Fruit fly (Drosophila melanogaster) whole organism, embryonic: ENCODE results near the gene CG13471.

ENCODE experiments used
- BEAF-32 ChIP-seq: fragments of 200-800 bp; sonication (Bioruptor generic); optimal IDR thresholded peaks from 3 replicates; lab custom pipeline; 2017; ENCODE audit warnings: missing biosample characterization, missing genetic modification characterization, mild to moderate bottlenecking, moderate library complexity, missing genetic modification reagents
- Bteb2 ChIP-seq: fragments of 200-800 bp; sonication (Bioruptor generic); optimal IDR thresholded peaks from 2 replicates; lab custom pipeline; 2016; ENCODE audit warnings: missing biosample characterization, missing genetic modification characterization
- CG10274 ChIP-seq: fragments of 200-800 bp; sonication (Bioruptor generic); optimal IDR thresholded peaks from 3 replicates; lab custom pipeline; 2017; ENCODE audit warnings: missing biosample characterization, mild to moderate bottlenecking, missing genetic modification characterization
- CG10431 ChIP-seq: fragments of 200-800 bp; sonication (Bioruptor generic); optimal IDR thresholded peaks from 3 replicates; lab custom pipeline; 2018; ENCODE audit warnings: missing biosample characterization, mild to moderate bottlenecking, missing genetic modification characterization
- CG10565 ChIP-seq: fragments of 200-800 bp; sonication (Bioruptor generic); optimal IDR thresholded peaks from 3 replicates; lab custom pipeline; 2016; ENCODE audit warnings: missing biosample characterization, mild to moderate bottlenecking, missing genetic modification characterization
- CG10979 ChIP-seq: fragments of 200-800 bp; sonication (Bioruptor generic); optimal IDR thresholded peaks from 2 replicates; lab custom pipeline; 2018; ENCODE audit warnings: missing biosample characterization, mild to moderate bottlenecking, missing genetic modification characterization, moderate library complexity
- CG11695 ChIP-seq: fragments of 200-800 bp; sonication (Bioruptor generic); IDR thresholded peaks from 3 replicates; pipeline ENCODE4 v1.3.6; 2022; ENCODE audit warnings: missing biosample characterization, missing genetic modification characterization
- CG13624 ChIP-seq: fragments of 200-800 bp; sonication (Bioruptor generic); optimal IDR thresholded peaks from 2 replicates; lab custom pipeline; 2016; ENCODE audit warnings: missing biosample characterization, missing genetic modification characterization
- CG14710 ChIP-seq: fragments of 200-800 bp; sonication (Bioruptor generic); optimal IDR thresholded peaks from 3 replicates; lab custom pipeline; 2019; ENCODE audit warnings: missing biosample characterization, mild to moderate bottlenecking, missing genetic modification characterization, moderate library complexity
- CG16813 ChIP-seq: fragments of 200-800 bp; sonication (Bioruptor generic); IDR thresholded peaks from 3 replicates; pipeline ENCODE4 v1.3.6; 2022; ENCODE audit warnings: missing biosample characterization, missing genetic modification characterization; ENCODE audit not compliant: partially characterized antibody
- CG18619 ChIP-seq: fragments of 200-800 bp; sonication (Bioruptor generic); optimal IDR thresholded peaks from 3 replicates; lab custom pipeline; 2017; ENCODE audit warnings: missing biosample characterization, mild to moderate bottlenecking, missing genetic modification characterization
- CG2116 ChIP-seq: fragments of 200-800 bp; sonication (Bioruptor generic); optimal IDR thresholded peaks from 3 replicates; lab custom pipeline; 2018; ENCODE audit warnings: missing biosample characterization, mild to moderate bottlenecking, missing genetic modification characterization
- CG31365 ChIP-seq: fragments of 200-800 bp; sonication (Bioruptor generic); optimal IDR thresholded peaks from 2 replicates; lab custom pipeline; 2018; ENCODE audit warnings: missing biosample characterization, mild to moderate bottlenecking, missing genetic modification characterization
- CG3281 ChIP-seq: fragments of 200-800 bp; sonication (Bioruptor generic); optimal IDR thresholded peaks from 3 replicates; lab custom pipeline; 2017; ENCODE audit warnings: missing biosample characterization, mild to moderate bottlenecking, missing genetic modification characterization
- CG42726 ChIP-seq: fragments of 200-800 bp; sonication (Bioruptor generic); IDR thresholded peaks from 2 replicates; pipeline ENCODE4 v1.3.6; 2022; ENCODE audit warnings: missing biosample characterization, missing genetic modification characterization; ENCODE audit not compliant: partially characterized antibody
- CG4854 ChIP-seq: fragments of 200-800 bp; sonication (Bioruptor generic); optimal IDR thresholded peaks from 2 replicates; lab custom pipeline; 2016; ENCODE audit warnings: missing biosample characterization, missing genetic modification characterization, inconsistent platforms
- CG6654 ChIP-seq: fragments of 200-800 bp; sonication (Bioruptor generic); optimal IDR thresholded peaks from 2 replicates; lab custom pipeline; 2017; ENCODE audit warnings: missing biosample characterization, mild to moderate bottlenecking, missing genetic modification characterization
- CG6765 ChIP-seq: fragments of 200-800 bp; sonication (Bioruptor generic); optimal IDR thresholded peaks from 3 replicates; lab custom pipeline; 2017; ENCODE audit warnings: missing biosample characterization, mild to moderate bottlenecking, missing genetic modification characterization
- CG7963 ChIP-seq: fragments of 200-800 bp; sonication (Bioruptor generic); IDR thresholded peaks from 3 replicates; pipeline ENCODE4 v1.3.6; 2022; ENCODE audit warnings: missing biosample characterization, missing genetic modification characterization; ENCODE audit not compliant: partially characterized antibody
- CG7987 ChIP-seq: fragments of 200-800 bp; sonication (Bioruptor generic); optimal IDR thresholded peaks from 2 replicates; lab custom pipeline; 2018; ENCODE audit warnings: missing biosample characterization, mild to moderate bottlenecking, missing genetic modification characterization, moderate library complexity
- CG9817 ChIP-seq: fragments of 200-800 bp; sonication (Bioruptor generic); optimal IDR thresholded peaks from 2 replicates; lab custom pipeline; 2018; ENCODE audit warnings: missing biosample characterization, mild to moderate bottlenecking, missing genetic modification characterization, moderate library complexity
- Doc3 ChIP-seq: fragments of 200-800 bp; sonication (Bioruptor generic); IDR thresholded peaks from 3 replicates; pipeline ENCODE4 v1.3.6; 2022; ENCODE audit warnings: missing biosample characterization, missing genetic modification characterization; ENCODE audit not compliant: partially characterized antibody
- GATAe ChIP-seq: fragments of 200-800 bp; sonication (Bioruptor generic); conservative IDR thresholded peaks from 2 replicates; pipeline ENCODE4 v1.3.6; 2022; ENCODE audit warnings: missing biosample characterization, missing genetic modification characterization
- Gug ChIP-seq: fragments of 200-800 bp; sonication (Bioruptor generic); IDR thresholded peaks from 4 replicates; pipeline ENCODE4 v1.3.6; 2022; ENCODE audit warnings: missing biosample characterization, missing genetic modification characterization
- HHEX ChIP-seq: fragments of 200-800 bp; sonication (Bioruptor generic); optimal IDR thresholded peaks from 3 replicates; lab custom pipeline; 2017; ENCODE audit warnings: missing biosample characterization, mild to moderate bottlenecking, missing genetic modification characterization, missing genetic modification reagents
- HmgZ ChIP-seq: fragments of 200-800 bp; sonication (Bioruptor generic); optimal IDR thresholded peaks from 2 replicates; lab custom pipeline; 2018; ENCODE audit warnings: missing biosample characterization, mild to moderate bottlenecking, missing genetic modification characterization
- Hsf ChIP-seq: fragments of 200-800 bp; sonication (Bioruptor generic); optimal IDR thresholded peaks from 3 replicates; lab custom pipeline; 2016; ENCODE audit warnings: missing biosample characterization, missing genetic modification characterization
- MBD-R2 ChIP-seq: fragments of 200-800 bp; sonication (Bioruptor generic); IDR thresholded peaks from 2 replicates; pipeline ENCODE4 v1.3.6; 2022; ENCODE audit warnings: missing biosample characterization, missing genetic modification characterization
- NK7.1 ChIP-seq: fragments of 200-800 bp; sonication (Bioruptor generic); optimal IDR thresholded peaks from 3 replicates; lab custom pipeline; 2016; ENCODE audit warnings: missing biosample characterization, missing genetic modification characterization
- Optix ChIP-seq: fragments of 200-800 bp; sonication (Bioruptor generic); IDR thresholded peaks from 3 replicates; pipeline ENCODE4 v1.3.6; 2022; ENCODE audit warnings: missing biosample characterization, missing genetic modification characterization
- Ptx1 ChIP-seq: fragments of 200-800 bp; sonication (Bioruptor generic); IDR thresholded peaks from 2 replicates; pipeline ENCODE4 v1.3.6; 2022; ENCODE audit warnings: missing biosample characterization, missing genetic modification characterization
- Sox100B ChIP-seq: fragments of 200-800 bp; sonication (Bioruptor generic); optimal IDR thresholded peaks from 3 replicates; lab custom pipeline; 2018; ENCODE audit warnings: missing biosample characterization, mild to moderate bottlenecking, missing genetic modification characterization
- YL-1 ChIP-seq: fragments of 200-800 bp; sonication (Bioruptor generic); optimal IDR thresholded peaks from 3 replicates; lab custom pipeline; 2017; ENCODE audit warnings: missing biosample characterization, mild to moderate bottlenecking, missing genetic modification characterization
- ap ChIP-seq: fragments of 200-800 bp; sonication (Bioruptor generic); IDR thresholded peaks from 2 replicates; pipeline ENCODE4 v1.3.6; 2022; ENCODE audit warnings: missing biosample characterization, missing genetic modification characterization
- br ChIP-seq: fragments of >200 bp; optimal IDR thresholded peaks from 2 replicates; lab custom pipeline; 2017
- caup ChIP-seq: fragments of 200-800 bp; sonication (Bioruptor generic); optimal IDR thresholded peaks from 3 replicates; lab custom pipeline; 2017; ENCODE audit warnings: missing biosample characterization, mild to moderate bottlenecking, missing genetic modification characterization, moderate library complexity; ENCODE audit not compliant: severe bottlenecking
- chinmo ChIP-seq: fragments of 200-800 bp; sonication (Bioruptor generic); IDR thresholded peaks from 4 replicates; pipeline ENCODE4 v1.3.6; 2022; ENCODE audit warnings: missing biosample characterization, missing genetic modification characterization; ENCODE audit not compliant: partially characterized antibody
- danr ChIP-seq: fragments of 200-800 bp; sonication (Bioruptor generic); IDR thresholded peaks from 2 replicates; pipeline ENCODE4 v1.3.6; 2022; ENCODE audit warnings: missing biosample characterization, missing genetic modification characterization
- dysf ChIP-seq: fragments of 200-800 bp; sonication (Bioruptor generic); IDR thresholded peaks from 3 replicates; pipeline ENCODE4 v1.3.6; 2022; ENCODE audit warnings: missing biosample characterization, missing genetic modification characterization
- exex ChIP-seq: fragments of 200-800 bp; sonication (Bioruptor generic); optimal IDR thresholded peaks from 4 replicates; lab custom pipeline; 2018; ENCODE audit warnings: missing biosample characterization, mild to moderate bottlenecking, missing genetic modification characterization, moderate library complexity
- gcm2 ChIP-seq: fragments of 200-800 bp; sonication (Bioruptor generic); optimal IDR thresholded peaks from 2 replicates; lab custom pipeline; 2016; ENCODE audit warnings: missing biosample characterization, missing genetic modification characterization
- kay ChIP-seq: fragments of 200-800 bp; sonication (Bioruptor generic); optimal IDR thresholded peaks from 2 replicates; lab custom pipeline; 2016; ENCODE audit warnings: missing biosample characterization, missing genetic modification characterization
- pb ChIP-seq: fragments of 200-800 bp; sonication (Bioruptor generic); optimal IDR thresholded peaks from 3 replicates; lab custom pipeline; 2016; ENCODE audit warnings: missing biosample characterization, missing genetic modification characterization
- repo ChIP-seq: fragments of 200-800 bp; sonication (Bioruptor generic); optimal IDR thresholded peaks from 2 replicates; lab custom pipeline; 2016; ENCODE audit warnings: missing biosample characterization, missing genetic modification characterization
- schlank ChIP-seq: fragments of 200-800 bp; sonication (Bioruptor generic); optimal IDR thresholded peaks from 2 replicates; lab custom pipeline; 2018; ENCODE audit warnings: missing biosample characterization, mild to moderate bottlenecking, missing genetic modification characterization
- sens ChIP-seq: fragments of 200-800 bp; sonication (Bioruptor generic); peaks from one replicate; lab custom pipeline; 2016; ENCODE audit warnings: missing biosample characterization, missing genetic modification characterization
- slou ChIP-seq: fragments of 200-800 bp; sonication (Bioruptor generic); optimal IDR thresholded peaks from 3 replicates; lab custom pipeline; 2016; ENCODE audit warnings: missing biosample characterization, missing genetic modification characterization
- z ChIP-seq: fragments of 200-800 bp; sonication (Bioruptor generic); IDR thresholded peaks from 3 replicates; pipeline ENCODE4 v1.3.6; 2022; ENCODE audit warnings: missing biosample characterization, missing genetic modification characterization
- zfh1 ChIP-seq: fragments of 200-800 bp; sonication (Bioruptor generic); IDR thresholded peaks from 3 replicates; pipeline ENCODE4 v1.3.6; 2022; ENCODE audit warnings: missing biosample characterization, missing genetic modification characterization

The CG13471 gene

DNA sequence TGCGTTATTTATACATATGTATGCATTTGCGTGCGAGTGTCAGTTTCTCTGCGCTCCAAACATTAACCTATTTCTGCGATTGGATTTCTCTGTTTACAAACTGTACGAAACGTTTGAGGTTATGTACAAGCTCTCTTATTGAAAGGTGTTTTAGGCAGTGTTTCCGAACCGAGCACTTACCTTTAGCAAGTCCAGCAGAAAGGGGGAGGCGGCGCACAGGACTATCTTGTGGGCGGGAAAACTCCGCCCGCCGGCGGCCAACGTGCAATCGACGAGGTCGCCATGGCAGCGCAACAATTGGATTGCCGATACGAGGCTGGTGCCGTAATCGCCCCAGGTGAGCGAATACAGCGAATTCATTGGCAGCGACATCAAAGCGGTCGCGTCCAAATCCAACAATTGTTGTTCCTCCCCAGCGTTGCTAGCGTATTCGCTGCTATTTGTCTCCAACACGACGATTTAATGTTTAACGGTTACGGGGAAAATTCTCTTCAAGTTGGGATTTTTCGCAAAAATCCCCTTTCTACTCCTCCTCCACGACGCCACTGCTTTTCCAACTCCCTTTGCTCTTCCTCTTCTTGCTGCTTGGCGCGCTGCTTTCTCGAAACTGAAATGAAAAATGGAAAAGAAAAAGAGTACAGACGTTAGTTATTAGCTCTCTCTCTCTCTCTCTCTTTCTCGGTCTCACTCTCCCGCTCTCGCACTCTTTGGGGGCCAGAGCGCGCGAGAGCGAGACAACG, 23.6 kb upstream of the CG13471 start (continued):
- TF ChIP-seq CG6765 (GFP tag; lab: Kevin White, UChicago), result peak; percentile 63
- peak; percentile 74 for TF ChIP-seq gcm2 (GFP tag; lab: Kevin White, UChicago)
- TF ChIP-seq CG31365 (tag; lab: Kevin White, UChicago), result peak; percentile 63
- peak; percentile 93 for TF ChIP-seq dysf (GFP tag; lab: Robert Waterston, UW)
- peak; percentile 76 for TF ChIP-seq slou (GFP tag; lab: Kevin White, UChicago)
- no peak for TF ChIP-seq br (lab: Kevin White, UChicago)
- peak; percentile 24 for TF ChIP-seq YL-1 (GFP tag; lab: Kevin White, UChicago)
- peak; percentile 69 for TF ChIP-seq kay (GFP tag; lab: Kevin White, UChicago)
- TF ChIP-seq caup, result peak; percentile 93
- no peak for TF ChIP-seq Doc3 (GFP tag; lab: Robert Waterston, UW)
- TF ChIP-seq HmgZ (tag; lab: Kevin White, UChicago), result peak; percentile 92
- TF ChIP-seq schlank (tag; lab: Kevin White, UChicago), result peak; percentile 83
- TF ChIP-seq repo (GFP tag; lab: Kevin White, UChicago), result peak; percentile 88
- peak; percentile 81 for TF ChIP-seq z
- peak; percentile 87 for TF ChIP-seq CG18619 (GFP tag; lab: Kevin White, UChicago)
- TF ChIP-seq MBD-R2 (GFP tag; lab: Robert Waterston, UW), result peak; percentile 76
- peak; percentile 84 for TF ChIP-seq CG9817 (tag; lab: Kevin White, UChicago)
- TF ChIP-seq CG6654 (GFP tag; lab: Kevin White, UChicago), result peak; percentile 73
- TF ChIP-seq CG42726 (GFP tag; lab: Robert Waterston, UW), result no peak
- TF ChIP-seq HHEX (GFP tag; lab: Kevin White, UChicago), result peak; percentile 89
- TF ChIP-seq CG10979 (tag; lab: Kevin White, UChicago), result peak; percentile 76
- no peak for TF ChIP-seq chinmo (GFP tag; lab: Robert Waterston, UW)
- TF ChIP-seq CG16813 (GFP tag; lab: Robert Waterston, UW), result no peak; the same call in 2 of the 3 replicates
- TF ChIP-seq pb (GFP tag; lab: Kevin White, UChicago), result peak; percentile 93
- TF ChIP-seq Bteb2 (GFP tag; lab: Kevin White, UChicago), result peak; percentile 84
- peak; percentile 98 for TF ChIP-seq sens (GFP tag; lab: Kevin White, UChicago)
- peak; percentile 92 for TF ChIP-seq CG3281 (GFP tag; lab: Kevin White, UChicago)
- TF ChIP-seq BEAF-32 (GFP tag; lab: Kevin White, UChicago), result peak; percentile 1
- peak; percentile 73 for TF ChIP-seq GATAe (GFP tag; lab: Robert Waterston, UW)
- peak; percentile 74 for TF ChIP-seq Sox100B (GFP tag; lab: Kevin White, UChicago)
- TF ChIP-seq CG10565 (GFP tag; lab: Kevin White, UChicago), result no peak
- TF ChIP-seq CG10274 (GFP tag; lab: Kevin White, UChicago), result peak; percentile 80
- peak; percentile 32 for TF ChIP-seq CG7987 (GFP tag; lab: Kevin White, UChicago)
- peak; percentile 27 for TF ChIP-seq exex
- 0 out of 2 replicates have a peak, but pooled peaks have one; percentile 57 for TF ChIP-seq danr
- TF ChIP-seq CG14710 (tag; lab: Kevin White, UChicago), result peak; percentile 45
- peak; percentile 73 for TF ChIP-seq CG4854 (GFP tag; lab: Kevin White, UChicago)
- peak; percentile 92 for TF ChIP-seq Optix (GFP tag; lab: Robert Waterston, UW)
- peak; percentile 84 for TF ChIP-seq NK7.1 (GFP tag; lab: Kevin White, UChicago)
- peak; percentile 87 for TF ChIP-seq CG11695
- TF ChIP-seq CG10431, result no peak
- peak; percentile 91 for TF ChIP-seq Gug (GFP tag; lab: Robert Waterston, UW)
- TF ChIP-seq CG7963 (GFP tag; lab: Robert Waterston, UW), result no peak
- TF ChIP-seq Hsf (GFP tag; lab: Kevin White, UChicago), result peak; percentile 91
- TF ChIP-seq CG2116 (GFP tag; lab: Kevin White, UChicago), result peak; percentile 61
- peak; percentile 92 for TF ChIP-seq zfh1
- peak; percentile 89 for TF ChIP-seq Ptx1 (GFP tag; lab: Robert Waterston, UW)
- peak; percentile 93 for TF ChIP-seq CG13624 (GFP tag; lab: Kevin White, UChicago)
- TF ChIP-seq ap (GFP tag; lab: Robert Waterston, UW), result peak; percentile 81
